Fruit fly (Drosophila melanogaster) Kc167 (cell line): ENCODE results near the gene CG14221.

Experiments used
- h ChIP-seq: fragments of >200 bp; optimal IDR thresholded peaks from 3 replicates; lab custom pipeline; 2018; ENCODE audit warnings: missing external identifiers
- insv ChIP-seq: fragments of >200 bp; optimal IDR thresholded peaks from 3 replicates; lab custom pipeline; 2018; ENCODE audit warnings: missing external identifiers
- psq ChIP-seq: fragments of >200 bp; optimal IDR thresholded peaks from 2 replicates; lab custom pipeline; 2017; ENCODE audit warnings: missing external identifiers
- ttk ChIP-seq: sonication (Bioruptor generic); optimal IDR thresholded peaks from 2 replicates; lab custom pipeline; 2017; ENCODE audit warnings: missing external identifiers

- TF ChIP-seq psq (no peak), ttk (lab: Kevin White, UChicago) (no peak), insv (lab: Kevin White, UChicago) (no peak), h (lab: Kevin White, UChicago) (no peak)
These were observed 17.4 kb upstream of the CG14221 start, which contains the start of gene Rcd-1 for dm6 chrX:19638328-19638940.
